Fruit fly (Drosophila melanogaster): ENCODE results near the gene Phae1.

DNA sequence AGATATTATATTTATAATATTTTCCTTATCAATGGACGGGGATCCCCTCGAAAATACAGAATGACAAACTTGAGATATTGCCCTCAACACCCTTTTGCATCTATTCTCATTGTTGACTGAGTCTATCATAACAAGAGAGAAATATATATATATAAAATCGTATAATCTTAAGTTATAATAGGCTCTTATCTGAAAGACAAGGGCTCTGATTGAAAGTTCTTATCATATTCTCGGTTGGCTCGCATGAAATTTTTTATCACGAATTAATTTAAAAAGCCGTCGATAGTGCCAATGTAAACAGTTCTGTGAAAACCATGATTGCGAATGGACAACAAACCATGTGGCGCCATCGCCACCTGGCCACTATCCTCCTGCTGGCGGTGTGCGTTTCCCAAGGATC lies 1.6 kb downstream of the Phae1 start, which contains the start of gene Phae2:
- no peak for TF ChIP-seq psq (optimal IDR thresholded peaks at IDR 0.05)
- TF ChIP-seq EcR (GFP tag; optimal IDR thresholded peaks at IDR 0.05) = no peak
- TF ChIP-seq Dll (optimal IDR thresholded peaks at IDR 0.05) = no peak
- no peak for TF ChIP-seq pan (optimal IDR thresholded peaks at IDR 0.05)

Measured in whole organism.